Worm (Caenorhabditis elegans) whole organism, late embryonic: ENCODE measurements around the gene deg-1.

Experiments
- K09A11.1 ChIP-seq: sonication (generic microtip); optimal IDR thresholded peaks from 2 replicates; lab custom pipeline; 2017; ENCODE audit warnings: antibody characterized with exemption, mild to moderate bottlenecking, missing genetic modification characterization, missing compliant biosample characterization; ENCODE audit not compliant: insufficient read depth
- ceh-34 ChIP-seq: sonication (generic microtip); optimal IDR thresholded peaks from 2 replicates; lab custom pipeline; 2016; ENCODE audit warnings: mild to moderate bottlenecking, missing genetic modification characterization, missing compliant biosample characterization
- mec-3 ChIP-seq: sonication (generic microtip); optimal IDR thresholded peaks from 2 replicates; lab custom pipeline; 2016; ENCODE audit warnings: borderline replicate concordance, missing genetic modification characterization, missing compliant biosample characterization
- nfya-1 ChIP-seq: sonication (generic microtip); optimal IDR thresholded peaks from 2 replicates; lab custom pipeline; 2017; ENCODE audit warnings: missing genetic modification characterization, mild to moderate bottlenecking, missing compliant biosample characterization, antibody characterized with exemption, moderate library complexity
- nhr-11 ChIP-seq: fragments of 150-350 bp; optimal IDR thresholded peaks from 2 replicates; lab custom pipeline; 2014; ENCODE audit warnings: missing biosample characterization, missing genetic modification characterization

ce11 chrX:7794306-7794743, 41.5 kb downstream of the deg-1 start:
- TF ChIP-seq ceh-34 (no peak), nhr-11 (tag; lab: Kevin White, UChicago) (no peak), K09A11.1 (tag; lab: Kevin White, UChicago) (no peak), mec-3 (tag; lab: Kevin White, UChicago) (no peak), nfya-1 (tag; lab: Kevin White, UChicago) (no peak)
